Worm (Caenorhabditis elegans): ENCODE measurements around the gene Y37D8A.5.

The Y37D8A.5 gene

DNA sequence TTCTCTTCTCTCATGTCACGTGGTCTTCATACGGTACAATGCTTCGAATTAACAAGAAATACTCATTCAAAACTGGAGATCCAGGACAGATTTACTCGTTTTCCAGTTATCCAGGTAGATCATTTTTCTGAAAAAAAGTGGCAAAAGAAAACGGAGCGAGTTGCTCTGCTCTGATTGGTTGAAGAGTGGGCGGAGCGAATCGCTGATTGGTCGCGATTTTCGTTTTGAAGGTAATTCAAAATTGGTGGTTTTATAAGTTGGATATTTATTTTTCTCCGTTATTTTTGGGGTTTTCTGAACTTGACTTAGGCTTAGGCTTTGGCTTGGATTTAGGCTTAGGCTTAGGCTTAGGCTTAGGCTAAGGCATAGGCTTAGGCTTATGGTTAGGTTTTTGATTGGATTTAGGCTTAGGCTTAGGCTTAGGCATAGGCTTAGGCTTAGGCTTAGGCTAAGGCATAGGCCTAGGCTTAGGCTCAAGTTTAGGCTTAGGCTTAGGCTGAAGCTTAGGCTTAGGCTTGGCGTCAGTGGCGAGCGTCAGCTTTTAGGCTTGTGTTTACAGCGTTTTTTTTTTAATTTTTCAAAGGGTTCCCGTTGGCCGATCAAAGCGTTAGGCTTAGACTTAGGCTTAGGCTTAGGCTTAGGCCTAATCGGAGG is 32.6 kb downstream of the Y37D8A.5 start:
- TF ChIP-seq madf-2 (tag; optimal IDR thresholded peaks at IDR 0.05) (no peak), gmeb-2 (tag; optimal IDR thresholded peaks at IDR 0.05) (no peak), K02D7.2 (tag; optimal IDR thresholded peaks at IDR 0.05) (peak; percentile 24), nfya-1 (tag; optimal IDR thresholded peaks at IDR 0.05) (peak; percentile 75), dve-1 (tag; optimal IDR thresholded peaks at IDR 0.05) (peak; percentile 31)

DNA sequence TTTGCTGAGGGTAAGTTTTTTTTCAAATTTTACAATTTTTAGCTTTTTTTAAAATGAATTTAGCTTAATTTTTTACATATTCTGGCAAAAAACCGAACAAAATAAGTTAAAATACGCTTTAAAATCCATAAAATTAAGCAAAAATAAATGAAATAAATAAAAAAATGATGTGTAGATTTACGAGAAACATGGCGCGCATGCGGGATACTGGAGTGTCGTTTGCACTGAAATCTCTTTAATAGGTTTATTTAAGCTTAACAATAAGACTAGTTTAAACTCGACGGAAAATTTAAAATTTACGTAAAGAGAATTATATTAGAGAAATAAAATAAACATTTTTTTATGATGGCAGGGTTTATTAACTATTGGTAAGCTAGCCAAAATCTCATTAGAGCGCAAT is 34.0 kb downstream of the Y37D8A.5 start:
- TF ChIP-seq ttx-3 (tag; optimal IDR thresholded peaks at IDR 0.05) (no peak), unc-42 (tag; optimal IDR thresholded peaks at IDR 0.05) (peak; percentile 55)

DNA sequence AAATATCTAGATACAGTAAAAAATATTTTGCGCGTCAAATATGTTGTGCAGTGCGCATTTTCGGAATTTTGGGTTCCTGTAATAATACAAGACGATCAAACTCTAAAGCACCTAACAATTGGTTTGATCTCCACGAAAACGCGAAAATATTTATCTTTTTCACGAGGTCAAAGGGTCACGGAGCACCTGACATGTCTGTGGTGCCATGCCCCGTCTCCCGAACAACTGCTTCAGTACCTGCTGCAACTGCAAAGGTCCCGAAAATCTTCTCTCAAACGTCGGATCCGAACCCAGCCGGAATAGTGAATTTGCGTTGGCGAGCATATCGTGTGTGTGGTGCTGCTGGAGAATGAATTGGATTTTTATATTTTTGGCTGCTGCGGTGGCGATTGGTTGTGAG is 35.4 kb downstream of the Y37D8A.5 start, which contains the start of the genes Y37D8A.2 and Y37D8A.25:
Y37D8A.2 (plus strand) TSS at position 285 of the 400 bp plus-strand sequence.
Y37D8A.25 (minus strand) TSS at position 345 of the 400 bp plus-strand sequence.
- TF ChIP-seq K02D7.2 (tag; optimal IDR thresholded peaks at IDR 0.05) = no peak
- TF ChIP-seq ceh-19 (GFP tag; optimal IDR thresholded peaks at IDR 0.05) = no peak
- TF ChIP-seq ets-4 (tag; optimal IDR thresholded peaks at IDR 0.05) = no peak
- no peak for TF ChIP-seq ref-2 (tag; optimal IDR thresholded peaks at IDR 0.05)
- TF ChIP-seq pros-1 (tag; optimal IDR thresholded peaks at IDR 0.05) = no peak
- TF ChIP-seq fax-1 (tag; optimal IDR thresholded peaks at IDR 0.05) = no peak
- TF ChIP-seq sox-2 (GFP tag; IDR thresholded peaks at IDR 0.05) = no peak
- TF ChIP-seq hlh-13 (GFP tag; optimal IDR thresholded peaks at IDR 0.05) = no peak
- TF ChIP-seq hlh-30 (tag; optimal IDR thresholded peaks at IDR 0.05; ENCODE audit: insufficient read depth) = no peak
- no peak for TF ChIP-seq mec-3 (tag; optimal IDR thresholded peaks at IDR 0.05; ENCODE audit: borderline replicate concordance)
- no peak for TF ChIP-seq pag-3 (tag; optimal IDR thresholded peaks at IDR 0.05; ENCODE audit: borderline replicate concordance)
- no peak for TF ChIP-seq syd-9 (tag; optimal IDR thresholded peaks at IDR 0.05)
- TF ChIP-seq fkh-10 (GFP tag; optimal IDR thresholded peaks at IDR 0.05) = no peak
- no peak for TF ChIP-seq odd-2 (tag; optimal IDR thresholded peaks at IDR 0.05)
- no peak for TF ChIP-seq C08G9.2 (tag; optimal IDR thresholded peaks at IDR 0.05)
- TF ChIP-seq ceh-24 (tag; optimal IDR thresholded peaks at IDR 0.05) = no peak
- TF ChIP-seq npax-4 (tag; optimal IDR thresholded peaks at IDR 0.05) = no peak

DNA sequence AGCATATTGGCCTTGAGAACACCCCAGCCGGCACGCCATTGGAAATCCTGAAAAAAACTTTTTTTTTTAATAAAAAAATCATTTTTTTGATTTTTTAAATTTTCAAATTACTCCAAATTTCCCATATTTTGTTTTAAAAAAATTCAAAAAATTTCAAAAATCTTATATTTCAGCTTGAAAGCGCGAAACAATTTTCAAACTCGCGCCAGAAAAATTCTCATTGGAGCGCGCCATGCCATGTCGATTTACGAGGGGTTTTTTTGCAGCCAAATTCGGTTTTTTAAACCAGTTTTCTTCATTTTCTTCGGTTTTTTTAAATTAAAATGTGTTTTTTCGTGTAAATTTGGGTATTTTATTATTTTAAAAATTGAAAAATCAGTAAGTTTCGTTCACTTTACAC is 36.1 kb downstream of the Y37D8A.5 start:
- TF ChIP-seq dmd-4 (tag; optimal IDR thresholded peaks at IDR 0.05; ENCODE audit: borderline replicate concordance) (no peak), elt-4 (tag; optimal IDR thresholded peaks at IDR 0.05) (no peak), npax-4 (tag; optimal IDR thresholded peaks at IDR 0.05) (no peak), unc-42 (tag; optimal IDR thresholded peaks at IDR 0.05) (no peak), elt-2 (tag; optimal IDR thresholded peaks at IDR 0.05) (no peak), fkh-6 (tag; optimal IDR thresholded peaks at IDR 0.05) (no peak), ahr-1 (tag; optimal IDR thresholded peaks at IDR 0.05) (no peak), ceh-2 (tag; optimal IDR thresholded peaks at IDR 0.05) (no peak), K02D7.2 (tag; optimal IDR thresholded peaks at IDR 0.05) (no peak), ref-2 (tag; optimal IDR thresholded peaks at IDR 0.05) (no peak)

DNA sequence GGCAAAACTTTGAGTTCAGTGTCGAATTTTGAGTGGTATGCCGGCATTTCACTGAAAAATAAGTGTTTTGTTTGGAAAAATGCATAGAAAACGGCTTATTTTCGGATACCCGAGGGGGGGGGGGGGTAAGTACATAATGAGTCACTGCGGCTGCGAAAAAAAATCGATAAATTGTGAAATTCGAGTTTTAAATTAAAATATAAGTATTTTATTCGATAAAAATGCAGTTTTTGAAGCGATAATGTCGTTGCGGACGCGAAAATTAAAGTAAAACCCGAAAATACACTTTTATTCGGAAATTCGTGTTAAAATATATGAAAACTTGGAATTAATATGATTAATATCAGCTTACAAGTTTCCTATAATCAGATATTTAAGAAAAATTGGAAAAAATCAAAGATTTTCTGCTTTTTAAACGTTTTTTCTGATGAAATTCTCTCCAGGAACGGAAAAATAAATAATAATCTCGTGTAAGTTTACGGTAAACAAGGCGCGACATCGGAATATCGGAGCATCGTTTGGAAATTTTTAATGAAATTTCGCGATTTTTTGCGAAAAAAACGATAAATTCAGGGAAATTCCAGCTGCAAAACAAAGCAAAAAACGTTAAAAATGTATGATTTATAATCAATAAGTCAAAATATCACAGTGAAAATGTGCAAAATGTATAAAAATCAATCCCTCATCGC is 37.1 kb downstream of the Y37D8A.5 start, which contains the start of gene arx-5:
arx-5 (minus strand) TSS at position 51 of the 689 bp plus-strand sequence.
- TF ChIP-seq ceh-9 (tag; optimal IDR thresholded peaks at IDR 0.05) (no peak), unc-42 (tag; optimal IDR thresholded peaks at IDR 0.05) (peak; percentile 63), tbx-7 (tag; optimal IDR thresholded peaks at IDR 0.05) (no peak)

Data from whole organism, late embryonic.